Worm (Caenorhabditis elegans) whole organism, L1 larva: ENCODE data around the gene R148.5.
A peak's percentile ranks its signal among the peaks of the same experiment; 100 is the strongest.

ENCODE experiments used
- C04F5.9 ChIP-seq: sonication (generic microtip); optimal IDR thresholded peaks from 2 replicates; lab custom pipeline; 2016; ENCODE audit warnings: missing genetic modification characterization, missing compliant biosample characterization
- C16A3.4 ChIP-seq: fragments of 150-350 bp; optimal IDR thresholded peaks from 2 replicates; lab custom pipeline; 2014; ENCODE audit warnings: missing biosample characterization, missing genetic modification characterization
- F16B12.6 ChIP-seq: fragments of 150-350 bp; optimal IDR thresholded peaks from 2 replicates; lab custom pipeline; 2014; ENCODE audit warnings: missing biosample characterization, missing genetic modification characterization
- aly-2 ChIP-seq: fragments of 150-350 bp; optimal IDR thresholded peaks from 2 replicates; lab custom pipeline; 2014; ENCODE audit warnings: missing biosample characterization, missing genetic modification characterization
- blmp-1 ChIP-seq: fragments of 150-350 bp; optimal IDR thresholded peaks from 2 replicates; lab custom pipeline; 2014; ENCODE audit warnings: missing biosample characterization, missing genetic modification characterization
- ceh-82 ChIP-seq, 3 experiments: fragments of 150-350 bp in 1 of 3; sonication (generic microtip) in 2 of 3; optimal IDR thresholded peaks; 2 replicates each; lab custom pipeline; 2014 to 2017; ENCODE audit warnings: missing biosample characterization in 3 of 3, missing genetic modification characterization in 3 of 3
- ceh-90 ChIP-seq: sonication (generic microtip); optimal IDR thresholded peaks from 2 replicates; lab custom pipeline; 2016; ENCODE audit warnings: missing genetic modification characterization, missing compliant biosample characterization
- dpl-1 ChIP-seq, 3 experiments: fragments of 150-350 bp in 2 of 3; sonication (generic microtip) in 1 of 3; optimal IDR thresholded peaks; 2 replicates each; lab custom pipeline; 2014 to 2017; ENCODE audit warnings: missing biosample characterization in 3 of 3, missing genetic modification characterization in 3 of 3, missing genetic modification reagents in 3 of 3
- dsc-1 ChIP-seq: sonication (generic microtip); optimal IDR thresholded peaks from 2 replicates; lab custom pipeline; 2016; ENCODE audit warnings: mild to moderate bottlenecking, missing genetic modification characterization, missing compliant biosample characterization
- efl-1 ChIP-seq, 4 experiments: fragments of 150-350 bp; optimal IDR thresholded peaks in 3 of 4; peaks in 1 of 4; 1 replicate in 1 of 4; 2 replicates in 3 of 4; lab custom pipeline; 2014; ENCODE audit warnings: missing biosample characterization in 2 of 4, missing genetic modification characterization in 2 of 4, missing genetic modification reagents in 2 of 4
- egl-13 ChIP-seq: sonication (generic microtip); optimal IDR thresholded peaks from 2 replicates; lab custom pipeline; 2016; ENCODE audit warnings: missing genotype, missing genetic modification reagents, missing genetic modification characterization, missing compliant biosample characterization
- elt-3 ChIP-seq, 6 experiments: fragments of 150-350 bp in 1 of 6; sonication (generic microtip); optimal IDR thresholded peaks; 2 replicates each; lab custom pipeline; 2017 to 2018; ENCODE audit warnings: missing biosample characterization in 6 of 6, missing genetic modification characterization in 6 of 6, inconsistent platforms in 1 of 6
- fkh-10 ChIP-seq: sonication (generic microtip); optimal IDR thresholded peaks from 2 replicates; lab custom pipeline; 2017; ENCODE audit warnings: missing biosample characterization, missing genetic modification reagents, missing genetic modification characterization
- fos-1 ChIP-seq: fragments of 150-350 bp; optimal IDR thresholded peaks from 2 replicates; lab custom pipeline; 2014; ENCODE audit warnings: missing biosample characterization, missing genetic modification characterization
- hlh-17 ChIP-seq: fragments of 200-800 bp; sonication (Bioruptor generic); optimal IDR thresholded peaks from 2 replicates; lab custom pipeline; 2018; ENCODE audit warnings: missing genetic modification characterization, mild to moderate bottlenecking, missing compliant biosample characterization, moderate library complexity, borderline replicate concordance
- lin-13 ChIP-seq: fragments of 150-350 bp; optimal IDR thresholded peaks from 2 replicates; lab custom pipeline; 2014; ENCODE audit warnings: missing biosample characterization, missing genetic modification reagents, missing genetic modification characterization
- lin-15B ChIP-seq: fragments of 150-350 bp; sonication (generic microtip); optimal IDR thresholded peaks from 3 replicates; lab custom pipeline; 2014; ENCODE audit warnings: missing biosample characterization, missing genetic modification characterization
- lin-35 ChIP-seq, 2 experiments: fragments of 150-350 bp; optimal IDR thresholded peaks; 2 replicates each; lab custom pipeline; 2014; ENCODE audit warnings: missing biosample characterization in 2 of 2, missing genetic modification characterization in 2 of 2, missing genetic modification reagents in 2 of 2
- lin-39 ChIP-seq: fragments of 150-350 bp; optimal IDR thresholded peaks from 2 replicates; lab custom pipeline; 2014; ENCODE audit warnings: missing biosample characterization, missing genetic modification reagents, missing genetic modification characterization
- lsy-2 ChIP-seq, 2 experiments: fragments of 150-350 bp; optimal IDR thresholded peaks; 2 replicates each; lab custom pipeline; 2014; ENCODE audit warnings: missing biosample characterization in 2 of 2, missing genetic modification characterization in 2 of 2
- mab-9 ChIP-seq: fragments of 200-800 bp; sonication (Bioruptor generic); IDR thresholded peaks from 2 replicates; pipeline ENCODE4 v1.3.6; 2022; ENCODE audit warnings: missing genetic modification reagents, missing genetic modification characterization, missing compliant biosample characterization
- mdl-1 ChIP-seq, 2 experiments: fragments of 150-350 bp; optimal IDR thresholded peaks; 2 replicates each; lab custom pipeline; 2014 to 2017; ENCODE audit warnings: missing biosample characterization in 2 of 2, missing genetic modification characterization in 2 of 2, inconsistent platforms in 1 of 2
- mep-1 ChIP-seq: fragments of 150-350 bp; optimal IDR thresholded peaks from 2 replicates; lab custom pipeline; 2014; ENCODE audit warnings: missing biosample characterization, missing genetic modification characterization
- nhr-19 ChIP-seq: fragments of 200-800 bp; sonication (Bioruptor generic); conservative IDR thresholded peaks from 2 replicates; pipeline ENCODE4 v1.3.6; 2022; ENCODE audit warnings: missing genetic modification characterization, missing compliant biosample characterization
- nhr-20 ChIP-seq: sonication (generic microtip); optimal IDR thresholded peaks from 2 replicates; lab custom pipeline; 2016; ENCODE audit warnings: mild to moderate bottlenecking, missing genetic modification characterization, missing compliant biosample characterization
- nhr-47 ChIP-seq: sonication (generic microtip); optimal IDR thresholded peaks from 2 replicates; lab custom pipeline; 2016; ENCODE audit warnings: mild to moderate bottlenecking, missing genetic modification characterization, moderate library complexity, missing compliant biosample characterization
- nhr-71 ChIP-seq: sonication (generic microtip); optimal IDR thresholded peaks from 2 replicates; lab custom pipeline; 2016; ENCODE audit warnings: mild to moderate bottlenecking, missing genetic modification characterization, moderate library complexity, missing compliant biosample characterization
- nhr-85 ChIP-seq: sonication (generic microtip); peaks from one replicate; lab custom pipeline; 2016; ENCODE audit warnings: missing genetic modification characterization, inconsistent platforms, missing compliant biosample characterization
- nhr-90 ChIP-seq: sonication (generic microtip); optimal IDR thresholded peaks from 2 replicates; lab custom pipeline; 2016; ENCODE audit warnings: mild to moderate bottlenecking, missing genetic modification characterization, missing compliant biosample characterization; ENCODE audit not compliant: poor library complexity
- pqm-1 ChIP-seq: sonication (generic microtip); optimal IDR thresholded peaks from 3 replicates; lab custom pipeline; 2017; ENCODE audit warnings: missing biosample characterization, missing genetic modification characterization
- rnt-1 ChIP-seq: sonication (generic microtip); optimal IDR thresholded peaks from 2 replicates; lab custom pipeline; 2016; ENCODE audit warnings: mild to moderate bottlenecking, missing genetic modification characterization, moderate library complexity, missing compliant biosample characterization
- skn-1 ChIP-seq: fragments of 150-350 bp; optimal IDR thresholded peaks from 2 replicates; lab custom pipeline; 2014; ENCODE audit warnings: missing biosample characterization, missing genetic modification characterization
- snpc-4 ChIP-seq: fragments of 150-350 bp; optimal IDR thresholded peaks from 2 replicates; lab custom pipeline; 2014; ENCODE audit warnings: missing biosample characterization, missing genetic modification characterization
- snu-23 ChIP-seq: sonication (generic microtip); optimal IDR thresholded peaks from 2 replicates; lab custom pipeline; 2016; ENCODE audit warnings: missing genetic modification characterization, missing compliant biosample characterization
- swsn-7 ChIP-seq: sonication (generic microtip); optimal IDR thresholded peaks from 2 replicates; lab custom pipeline; 2016; ENCODE audit warnings: missing genetic modification characterization, missing compliant biosample characterization
- tbx-2 ChIP-seq: sonication (generic microtip); optimal IDR thresholded peaks from 2 replicates; lab custom pipeline; 2016; ENCODE audit warnings: missing genetic modification characterization, missing compliant biosample characterization
- unc-130 ChIP-seq: fragments of 150-350 bp; optimal IDR thresholded peaks from 2 replicates; lab custom pipeline; 2017; ENCODE audit warnings: missing biosample characterization, missing genetic modification characterization, inconsistent platforms
- unc-86 ChIP-seq: sonication (generic microtip); optimal IDR thresholded peaks from 2 replicates; lab custom pipeline; 2016; ENCODE audit warnings: missing genetic modification characterization, missing compliant biosample characterization
- xbp-1 ChIP-seq: sonication (generic microtip); optimal IDR thresholded peaks from 2 replicates; lab custom pipeline; 2016; ENCODE audit warnings: missing genetic modification characterization, missing compliant biosample characterization
- ztf-11 ChIP-seq, 2 experiments: sonication (generic microtip); optimal IDR thresholded peaks; 2 replicates each; lab custom pipeline; 2016 to 2017; ENCODE audit warnings: missing genetic modification characterization in 2 of 2, missing biosample characterization in 1 of 2, missing compliant biosample characterization in 1 of 2

The R148.5 gene

DNA sequence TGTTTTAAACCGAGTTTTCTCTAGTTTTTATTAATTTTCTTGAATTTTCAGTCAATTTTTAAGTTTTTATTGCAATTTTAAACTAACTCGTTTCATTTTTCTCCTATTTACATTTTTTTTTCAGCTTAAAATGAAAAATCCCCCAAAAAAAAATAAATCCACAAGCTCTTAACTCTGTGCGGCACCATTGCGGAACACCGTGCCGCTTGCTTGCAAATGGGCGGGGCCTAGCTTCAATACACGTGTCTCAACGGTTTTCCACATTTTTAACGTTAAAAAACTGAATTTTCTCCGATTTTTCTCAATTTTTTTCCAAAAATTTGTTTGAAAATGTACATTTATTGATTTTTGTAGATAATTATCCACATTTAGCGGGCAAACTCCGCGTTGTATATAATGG, 9.5 kb downstream of the R148.5 start, which contains the start of gene R148.3:
Gene R148.3, plus strand, starts transcription at position 347 of the 400 bp plus-strand sequence.
- TF ChIP-seq rnt-1 (tag; lab: Kevin White, UChicago), result peak; percentile 74
- TF ChIP-seq blmp-1 (tag; lab: Kevin White, UChicago), result peak; percentile 42
- peak; percentile 90 for TF ChIP-seq xbp-1
- no peak for TF ChIP-seq elt-3 (tag; optimal IDR thresholded peaks at IDR 0.05; lab: Kevin White, UChicago)
- peak; percentile 35 for TF ChIP-seq nhr-20 (tag; lab: Kevin White, UChicago)
- peak; percentile 49 to 69 for TF ChIP-seq lsy-2 (tag; optimal IDR thresholded peaks at IDR 0.05; lab: Kevin White, UChicago)
- TF ChIP-seq lin-13 (GFP tag; lab: Kevin White, UChicago), result peak; percentile 26
- peak; percentile 59 for TF ChIP-seq nhr-47 (tag; lab: Kevin White, UChicago)
- peak; percentile 68 for TF ChIP-seq mep-1 (tag; lab: Kevin White, UChicago)
- peak; percentile 80 for TF ChIP-seq nhr-85 (tag; lab: Kevin White, UChicago)
- peak; percentile 67 for TF ChIP-seq snu-23 (GFP tag; lab: Kevin White, UChicago)
- no peak for TF ChIP-seq hlh-17 (GFP tag; lab: Kevin White, UChicago)
- peak; percentile 53 for TF ChIP-seq unc-130 (tag; lab: Kevin White, UChicago)
- TF ChIP-seq ztf-11 (tag; optimal IDR thresholded peaks at IDR 0.05; lab: Kevin White, UChicago), result peak in 1 of 2 experiments; percentile 31
- TF ChIP-seq egl-13, result no peak
- peak; percentile 11 for TF ChIP-seq F16B12.6 (tag; lab: Kevin White, UChicago)
- TF ChIP-seq lin-35 (GFP tag; optimal IDR thresholded peaks at IDR 0.05; lab: Kevin White, UChicago), result peak; percentile 6 to 59
- peak; percentile 43 for TF ChIP-seq dsc-1 (tag; lab: Kevin White, UChicago)
- no peak for TF ChIP-seq fos-1
- TF ChIP-seq snpc-4 (tag; lab: Kevin White, UChicago), result peak; percentile 10
- peak; percentile 48 for TF ChIP-seq tbx-2
- TF ChIP-seq lin-39, result peak; percentile 6
- peak; percentile 63 for TF ChIP-seq swsn-7 (tag; lab: Kevin White, UChicago)
- peak in 1 of 2 experiments; percentile 61 for TF ChIP-seq mdl-1 (tag; optimal IDR thresholded peaks at IDR 0.05; lab: Kevin White, UChicago)
- TF ChIP-seq ceh-82 (tag; optimal IDR thresholded peaks at IDR 0.05; lab: Kevin White, UChicago), result peak; percentile 33 to 45 (median 34)
- TF ChIP-seq skn-1 (tag; lab: Kevin White, UChicago), result peak; percentile 36
- TF ChIP-seq nhr-90 (tag; lab: Kevin White, UChicago), result peak; percentile 49
- peak; percentile 3 for TF ChIP-seq C16A3.4 (tag; lab: Kevin White, UChicago)
- no peak for TF ChIP-seq mab-9 (GFP tag; lab: Robert Waterston, UW)
- TF ChIP-seq aly-2 (tag; lab: Kevin White, UChicago), result no peak
- TF ChIP-seq nhr-71 (tag; lab: Kevin White, UChicago), result peak; percentile 70
- no peak for TF ChIP-seq C04F5.9 (tag; lab: Kevin White, UChicago)
- peak; percentile 30 for TF ChIP-seq lin-15B (tag; lab: Kevin White, UChicago)
- peak; percentile 19 for TF ChIP-seq unc-86 (tag; lab: Kevin White, UChicago)
- TF ChIP-seq nhr-19 (GFP tag; lab: Robert Waterston, UW), result peak; percentile 37
- peak; percentile 36 to 50 for TF ChIP-seq efl-1 (optimal IDR thresholded peaks at IDR 0.05; lab: Kevin White, UChicago)
- TF ChIP-seq efl-1 (GFP tag; optimal IDR thresholded peaks at IDR 0.05 in 1 of 2; lab: Kevin White, UChicago), result peak; percentile 41 to 94
- peak; percentile 3 to 61 (median 40) for TF ChIP-seq dpl-1 (GFP tag; optimal IDR thresholded peaks at IDR 0.05; lab: Kevin White, UChicago)
- TF ChIP-seq ceh-90, result no peak

DNA sequence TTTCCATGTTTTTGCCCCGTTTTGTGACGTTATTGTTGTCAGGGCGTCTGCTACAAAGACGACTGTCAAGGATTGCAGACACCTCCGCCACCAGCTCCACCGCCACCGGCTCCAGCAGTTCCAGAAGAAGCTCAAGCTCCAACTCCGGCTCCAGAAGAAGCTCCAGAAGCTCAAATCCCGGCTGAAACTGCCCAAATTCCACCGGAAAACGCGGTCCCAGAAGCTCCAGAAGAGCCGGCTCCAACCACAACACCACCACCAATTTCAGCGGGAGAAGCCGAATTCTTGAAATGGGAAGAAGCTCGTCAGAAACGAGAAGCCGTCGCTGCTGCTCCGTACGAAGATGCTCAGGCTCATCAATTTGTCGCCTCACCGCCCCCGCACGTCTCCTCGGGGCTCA, 11.3 kb downstream of the R148.5 start:
- TF ChIP-seq C04F5.9 (tag; lab: Kevin White, UChicago), result no peak
- no peak for TF ChIP-seq pqm-1 (tag; lab: Kevin White, UChicago)
- no peak for TF ChIP-seq lin-35 (GFP tag; optimal IDR thresholded peaks at IDR 0.05; lab: Kevin White, UChicago)
- no peak for TF ChIP-seq fkh-10 (GFP tag; lab: Kevin White, UChicago)
